Worm (Caenorhabditis elegans) whole organism, L2 larva: ENCODE measurements around the gene cyp-35B3.

Source experiments
- C34F6.9 ChIP-seq: fragments of 150-350 bp; optimal IDR thresholded peaks from 2 replicates; lab custom pipeline; 2014; ENCODE audit warnings: missing biosample characterization, missing genetic modification characterization
- F13H6.1 ChIP-seq: sonication (generic microtip); optimal IDR thresholded peaks from 2 replicates; lab custom pipeline; 2016; ENCODE audit warnings: missing genetic modification characterization, missing compliant biosample characterization
- ZK546.5 ChIP-seq: sonication (generic microtip); optimal IDR thresholded peaks from 2 replicates; lab custom pipeline; 2017; ENCODE audit warnings: missing biosample characterization, missing genetic modification characterization
- alr-1 ChIP-seq: fragments of 150-350 bp; optimal IDR thresholded peaks from 2 replicates; lab custom pipeline; 2014; ENCODE audit warnings: missing biosample characterization, missing genetic modification characterization
- aly-2 ChIP-seq: fragments of 150-350 bp; optimal IDR thresholded peaks from 2 replicates; lab custom pipeline; 2014; ENCODE audit warnings: missing biosample characterization, missing genetic modification characterization
- ama-1 ChIP-seq: fragments of 150-350 bp; optimal IDR thresholded peaks from 2 replicates; lab custom pipeline; 2018; ENCODE audit warnings: inconsistent platforms
- blmp-1 ChIP-seq: sonication (generic microtip); optimal IDR thresholded peaks from 2 replicates; lab custom pipeline; 2017; ENCODE audit warnings: missing genetic modification characterization, mild to moderate bottlenecking, missing compliant biosample characterization, antibody characterized with exemption, moderate library complexity; ENCODE audit not compliant: insufficient read depth
- ceh-82 ChIP-seq: fragments of 150-350 bp; optimal IDR thresholded peaks from 2 replicates; lab custom pipeline; 2014; ENCODE audit warnings: missing biosample characterization, missing genetic modification characterization
- crh-2 ChIP-seq: sonication (generic microtip); optimal IDR thresholded peaks from 2 replicates; lab custom pipeline; 2017; ENCODE audit warnings: missing biosample characterization, missing genetic modification characterization
- dmd-4 ChIP-seq: sonication (generic microtip); optimal IDR thresholded peaks from 2 replicates; lab custom pipeline; 2017; ENCODE audit warnings: missing biosample characterization, missing genetic modification characterization
- egl-27 ChIP-seq: sonication (generic microtip); optimal IDR thresholded peaks from 3 replicates; lab custom pipeline; 2017; ENCODE audit warnings: missing biosample characterization, missing genetic modification reagents, missing genetic modification characterization
- elt-3 ChIP-seq: sonication (generic microtip); optimal IDR thresholded peaks from 2 replicates; lab custom pipeline; 2017; ENCODE audit warnings: missing biosample characterization, missing genetic modification characterization
- fos-1 ChIP-seq: fragments of 150-350 bp; optimal IDR thresholded peaks from 2 replicates; lab custom pipeline; 2014; ENCODE audit warnings: missing biosample characterization, missing genetic modification characterization
- lin-13 ChIP-seq: fragments of 150-350 bp; optimal IDR thresholded peaks from 2 replicates; lab custom pipeline; 2014; ENCODE audit warnings: missing biosample characterization, missing genetic modification reagents, missing genetic modification characterization
- lsy-2 ChIP-seq, 2 experiments: fragments of 150-350 bp in 1 of 2; sonication (generic microtip) in 1 of 2; optimal IDR thresholded peaks; 2 replicates each; lab custom pipeline; 2014 to 2017; ENCODE audit warnings: missing biosample characterization in 2 of 2, missing genetic modification characterization in 2 of 2
- mab-5 ChIP-seq: fragments of 150-350 bp; optimal IDR thresholded peaks from 2 replicates; lab custom pipeline; 2014; ENCODE audit warnings: missing biosample characterization, missing genetic modification characterization
- mdl-1 ChIP-seq, 2 experiments: fragments of 150-350 bp in 1 of 2; sonication (generic microtip) in 1 of 2; optimal IDR thresholded peaks; 2 replicates each; lab custom pipeline; 2017; ENCODE audit warnings: missing biosample characterization in 2 of 2, missing genetic modification characterization in 2 of 2
- nhr-10 ChIP-seq: sonication (generic microtip); optimal IDR thresholded peaks from 2 replicates; lab custom pipeline; 2017; ENCODE audit warnings: missing biosample characterization, missing genetic modification characterization
- nhr-11 ChIP-seq: fragments of 150-350 bp; optimal IDR thresholded peaks from 2 replicates; lab custom pipeline; 2014; ENCODE audit warnings: missing biosample characterization, missing genetic modification characterization
- nhr-12 ChIP-seq: fragments of 150-350 bp; optimal IDR thresholded peaks from 2 replicates; lab custom pipeline; 2014; ENCODE audit warnings: missing biosample characterization, missing genetic modification characterization
- nhr-21 ChIP-seq: fragments of 150-350 bp; optimal IDR thresholded peaks from 2 replicates; lab custom pipeline; 2014; ENCODE audit warnings: missing biosample characterization, missing genetic modification characterization
- nhr-25 ChIP-seq: fragments of 150-350 bp; sonication (generic microtip); optimal IDR thresholded peaks from 3 replicates; lab custom pipeline; 2014; ENCODE audit warnings: missing biosample characterization, missing genetic modification characterization
- nhr-77 ChIP-seq: fragments of 150-350 bp; optimal IDR thresholded peaks from 2 replicates; lab custom pipeline; 2014; ENCODE audit warnings: missing biosample characterization, missing genetic modification characterization
- peb-1 ChIP-seq: fragments of 150-350 bp; optimal IDR thresholded peaks from 2 replicates; lab custom pipeline; 2014; ENCODE audit warnings: missing biosample characterization, missing genetic modification characterization
- sem-4 ChIP-seq: fragments of 150-350 bp; optimal IDR thresholded peaks from 2 replicates; lab custom pipeline; 2014; ENCODE audit warnings: missing biosample characterization, missing genetic modification reagents, missing genetic modification characterization
- sma-3 ChIP-seq: sonication (generic microtip); optimal IDR thresholded peaks from 2 replicates; lab custom pipeline; 2016; ENCODE audit warnings: missing genetic modification reagents, missing genetic modification characterization, missing compliant biosample characterization
- sma-9 ChIP-seq, 2 experiments: fragments of 150-350 bp in 1 of 2; sonication (generic microtip) in 1 of 2; optimal IDR thresholded peaks; 2 replicates each; lab custom pipeline; 2014 to 2016; ENCODE audit warnings: missing genetic modification characterization in 2 of 2, mild to moderate bottlenecking in 1 of 2, missing biosample characterization in 1 of 2, missing compliant biosample characterization in 1 of 2, missing genetic modification reagents in 1 of 2, moderate library complexity in 1 of 2
- snpc-4 ChIP-seq: fragments of 150-350 bp; optimal IDR thresholded peaks from 2 replicates; lab custom pipeline; 2014; ENCODE audit warnings: missing biosample characterization, missing genetic modification characterization
- unc-39 ChIP-seq: fragments of 150-350 bp; optimal IDR thresholded peaks from 2 replicates; lab custom pipeline; 2014; ENCODE audit warnings: missing biosample characterization, missing genetic modification characterization
- unc-62 ChIP-seq: fragments of 150-350 bp; optimal IDR thresholded peaks from 2 replicates; lab custom pipeline; 2014; ENCODE audit warnings: missing biosample characterization, missing genetic modification reagents, missing genetic modification characterization
- zag-1 ChIP-seq: fragments of 150-350 bp; optimal IDR thresholded peaks from 2 replicates; lab custom pipeline; 2014; ENCODE audit warnings: missing biosample characterization, missing genetic modification characterization
- ztf-4 ChIP-seq: fragments of 150-350 bp; optimal IDR thresholded peaks from 2 replicates; lab custom pipeline; 2014; ENCODE audit warnings: missing biosample characterization, missing genetic modification characterization

Gene cyp-35B3

ce11 chrV:3981680-3982079 is 36.5 kb downstream of the cyp-35B3 start, which contains the start of gene nlp-30:
Gene nlp-30, plus strand, starts transcription at chrV:3981980.
- TF ChIP-seq lsy-2 (tag; optimal IDR thresholded peaks at IDR 0.05; lab: Kevin White, UChicago) (no peak), nhr-12 (tag; lab: Kevin White, UChicago) (no peak), nhr-21 (no peak), aly-2 (tag; lab: Kevin White, UChicago) (no peak), ztf-4 (tag; lab: Kevin White, UChicago) (no peak), fos-1 (tag; lab: Kevin White, UChicago) (no peak), unc-62 (GFP tag; lab: Kevin White, UChicago) (no peak), snpc-4 (tag; lab: Kevin White, UChicago) (no peak), unc-39 (tag; lab: Kevin White, UChicago) (no peak), nhr-77 (tag; lab: Kevin White, UChicago) (no peak), C34F6.9 (tag; lab: Kevin White, UChicago) (no peak)

- TF ChIP-seq nhr-21 (peak; percentile 59), peb-1 (tag; lab: Kevin White, UChicago) (no peak), crh-2 (tag; lab: Kevin White, UChicago) (peak; percentile 49), sma-3 (peak; percentile 79), sma-9 (GFP tag; optimal IDR thresholded peaks at IDR 0.05; lab: Kevin White, UChicago) (peak; percentile 63), sma-9 (tag; optimal IDR thresholded peaks at IDR 0.05; lab: Kevin White, UChicago) (no peak), nhr-25 (tag; lab: Kevin White, UChicago) (peak; percentile 77), blmp-1 (peak; percentile 50), ceh-82 (tag; lab: Kevin White, UChicago) (no peak)
Observed at ce11 chrV:3984178-3984577, 39.0 kb downstream of the cyp-35B3 start, which contains the start of gene nlp-29. Gene nlp-29, plus strand, starts transcription at chrV:3984425.

ce11 chrV:3985104-3985503 is 40.0 kb downstream of the cyp-35B3 start:
- no peak for TF ChIP-seq crh-2 (tag; lab: Kevin White, UChicago)
- TF ChIP-seq ama-1 (lab: Kevin White, UChicago) = no peak
- peak; percentile 72 for TF ChIP-seq sma-9 (GFP tag; optimal IDR thresholded peaks at IDR 0.05; lab: Kevin White, UChicago)
- no peak for TF ChIP-seq sma-9 (tag; optimal IDR thresholded peaks at IDR 0.05; lab: Kevin White, UChicago)
- no peak for TF ChIP-seq F13H6.1 (tag; lab: Kevin White, UChicago)
- TF ChIP-seq lsy-2 (tag; optimal IDR thresholded peaks at IDR 0.05; lab: Kevin White, UChicago) = no peak
- TF ChIP-seq ztf-4 (tag; lab: Kevin White, UChicago) = no peak
- TF ChIP-seq elt-3 (tag; lab: Kevin White, UChicago) = no peak
- no peak for TF ChIP-seq unc-62 (GFP tag; lab: Kevin White, UChicago)
- no peak for TF ChIP-seq C34F6.9 (tag; lab: Kevin White, UChicago)
- peak; percentile 54 for TF ChIP-seq blmp-1
- TF ChIP-seq dmd-4 = no peak
- peak; percentile 42 for TF ChIP-seq nhr-25 (tag; lab: Kevin White, UChicago)

- peak; percentile 5 for TF ChIP-seq sma-9 (GFP tag; optimal IDR thresholded peaks at IDR 0.05; lab: Kevin White, UChicago)
- no peak for TF ChIP-seq sma-9 (tag; optimal IDR thresholded peaks at IDR 0.05; lab: Kevin White, UChicago)
- TF ChIP-seq nhr-21 = no peak
Observed at ce11 chrV:3987616-3988015, 42.5 kb downstream of the cyp-35B3 start, which contains the start of gene nlp-28. Gene nlp-28, plus strand, starts transcription at chrV:3987900.

- TF ChIP-seq lin-13 (GFP tag; lab: Kevin White, UChicago) (no peak), ceh-82 (tag; lab: Kevin White, UChicago) (no peak), aly-2 (tag; lab: Kevin White, UChicago) (no peak), egl-27 (no peak), nhr-12 (tag; lab: Kevin White, UChicago) (no peak), nhr-11 (tag; lab: Kevin White, UChicago) (no peak), C34F6.9 (tag; lab: Kevin White, UChicago) (no peak), alr-1 (tag; lab: Kevin White, UChicago) (no peak), fos-1 (tag; lab: Kevin White, UChicago) (peak; percentile 1), elt-3 (tag; lab: Kevin White, UChicago) (no peak), nhr-21 (peak; percentile 3)
Observed at ce11 chrV:3989070-3989469, 43.9 kb downstream of the cyp-35B3 start, which contains the start of gene nlp-27. Gene nlp-27, plus strand, starts transcription at chrV:3989378.

- TF ChIP-seq ZK546.5 (tag; lab: Kevin White, UChicago) = no peak
- TF ChIP-seq sem-4 (tag; lab: Kevin White, UChicago) = no peak
- TF ChIP-seq nhr-12 (tag; lab: Kevin White, UChicago) = no peak
- no peak for TF ChIP-seq lsy-2 (tag; optimal IDR thresholded peaks at IDR 0.05; lab: Kevin White, UChicago)
- TF ChIP-seq ama-1 (lab: Kevin White, UChicago) = no peak
- TF ChIP-seq nhr-10 = no peak
- TF ChIP-seq zag-1 = no peak
- TF ChIP-seq mdl-1 (tag; optimal IDR thresholded peaks at IDR 0.05; lab: Kevin White, UChicago) = no peak
- TF ChIP-seq blmp-1 = no peak
- no peak for TF ChIP-seq mab-5 (tag; lab: Kevin White, UChicago)
- TF ChIP-seq lin-13 (GFP tag; lab: Kevin White, UChicago) = no peak
- no peak for TF ChIP-seq fos-1 (tag; lab: Kevin White, UChicago)
- TF ChIP-seq nhr-77 (tag; lab: Kevin White, UChicago) = no peak
- TF ChIP-seq snpc-4 (tag; lab: Kevin White, UChicago) = no peak
Observed at ce11 chrV:3992334-3992733, 47.2 kb downstream of the cyp-35B3 start.
